ENCODE assay signal across 4 worm cellular contexts in the genomic region with DNA sequence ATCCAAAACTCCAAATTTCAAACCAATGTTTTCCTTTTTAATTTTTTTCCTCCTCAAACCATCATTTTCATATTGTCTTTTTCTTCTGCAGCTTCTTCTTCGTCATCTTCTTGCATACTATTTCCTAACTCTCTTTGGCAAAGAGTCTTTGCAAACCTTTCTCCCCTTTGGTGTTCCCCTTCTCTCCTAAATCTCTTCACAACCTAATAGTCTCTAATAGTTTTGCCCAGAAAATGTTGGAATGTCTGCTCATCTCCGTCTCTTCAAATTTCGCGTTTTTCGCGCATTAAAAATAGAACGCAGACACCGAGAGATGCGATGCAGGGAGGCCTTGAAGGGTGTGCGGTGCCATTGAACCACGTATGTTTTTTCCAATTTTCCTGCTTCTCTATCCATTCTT.
TF ChIP-seq lines count a peak whose summit lies in the region.

A gene (plus strand): TSS at position 286 of the 400 bp plus-strand sequence.

TF ChIP-seq in whole organism, L2 larva, 48 proteins besides CTCF, POLR2A, EP300 and RAD21:
- TF ChIP-seq fos-1 (tag; optimal IDR thresholded peaks at IDR 0.05; lab: Kevin White, UChicago) (peak; percentile 55), unc-39 (tag; optimal IDR thresholded peaks at IDR 0.05; lab: Kevin White, UChicago) (no peak), dmd-4 (tag; optimal IDR thresholded peaks at IDR 0.05; lab: Kevin White, UChicago) (no peak), unc-62 (GFP tag; optimal IDR thresholded peaks at IDR 0.05; lab: Kevin White, UChicago) (no peak), crh-2 (tag; optimal IDR thresholded peaks at IDR 0.05; lab: Kevin White, UChicago) (peak; percentile 71), ztf-4 (tag; optimal IDR thresholded peaks at IDR 0.05; lab: Kevin White, UChicago) (no peak), unc-55 (GFP tag; optimal IDR thresholded peaks at IDR 0.05; lab: Kevin White, UChicago) (peak; percentile 90), nhr-129 (tag; optimal IDR thresholded peaks at IDR 0.05; lab: Kevin White, UChicago) (peak; percentile 46), lsy-2 (tag; optimal IDR thresholded peaks at IDR 0.05; lab: Kevin White, UChicago) (peak in 1 of 2 experiments; percentile 70), mab-5 (tag; optimal IDR thresholded peaks at IDR 0.05; lab: Kevin White, UChicago) (peak; percentile 12), zag-1 (tag; optimal IDR thresholded peaks at IDR 0.05; lab: Kevin White, UChicago) (peak; percentile 7), F13H6.1 (tag; optimal IDR thresholded peaks at IDR 0.05; lab: Kevin White, UChicago) (peak; percentile 30), snpc-4 (tag; optimal IDR thresholded peaks at IDR 0.05; lab: Kevin White, UChicago) (no peak), skn-1 (tag; optimal IDR thresholded peaks at IDR 0.05; lab: Kevin White, UChicago) (no peak), C34F6.9 (tag; optimal IDR thresholded peaks at IDR 0.05; lab: Kevin White, UChicago) (peak; percentile 69), gmeb-1 (tag; optimal IDR thresholded peaks at IDR 0.05; lab: Kevin White, UChicago) (peak; percentile 14), egl-27 (tag; optimal IDR thresholded peaks at IDR 0.05; lab: Kevin White, UChicago) (peak; percentile 18), sem-4 (tag; optimal IDR thresholded peaks at IDR 0.05; lab: Kevin White, UChicago) (peak; percentile 55), elt-3 (tag; optimal IDR thresholded peaks at IDR 0.05; lab: Kevin White, UChicago) (no peak)

TF ChIP-seq in whole organism, L4 larva, 104 proteins besides CTCF, POLR2A, EP300 and RAD21 (continues in another document):
- no peak for TF ChIP-seq zip-11 (GFP tag; IDR thresholded peaks at IDR 0.05; lab: Robert Waterston, UW)
- TF ChIP-seq zfp-3 (GFP tag; conservative IDR thresholded peaks at IDR 0.05; lab: Robert Waterston, UW): no peak
- TF ChIP-seq hif-1 (tag; optimal IDR thresholded peaks at IDR 0.05; lab: Kevin White, UChicago): no peak
- no peak for TF ChIP-seq ztf-11 (tag; optimal IDR thresholded peaks at IDR 0.05; lab: Kevin White, UChicago)
- no peak for TF ChIP-seq nhr-76 (tag; optimal IDR thresholded peaks at IDR 0.05; lab: Kevin White, UChicago)
- no peak for TF ChIP-seq ztf-7 (tag; optimal IDR thresholded peaks at IDR 0.05; lab: Kevin White, UChicago)
- no peak for TF ChIP-seq ceh-82 (tag; optimal IDR thresholded peaks at IDR 0.05; lab: Kevin White, UChicago)
- TF ChIP-seq madf-5 (GFP tag; IDR thresholded peaks at IDR 0.05; lab: Robert Waterston, UW): no peak
- TF ChIP-seq F26F4.8 (GFP tag; conservative IDR thresholded peaks at IDR 0.05; lab: Robert Waterston, UW): no peak
- no peak for TF ChIP-seq saeg-2 (GFP tag; IDR thresholded peaks at IDR 0.05; lab: Robert Waterston, UW)
- no peak for TF ChIP-seq tra-1 (GFP tag; IDR thresholded peaks at IDR 0.05; lab: Robert Waterston, UW)
- TF ChIP-seq F49E8.2 (tag; optimal IDR thresholded peaks at IDR 0.05; lab: Kevin White, UChicago; ENCODE audit: borderline replicate concordance): no peak
- no peak for TF ChIP-seq spr-3 (GFP tag; optimal IDR thresholded peaks at IDR 0.05; lab: Kevin White, UChicago)
- no peak for TF ChIP-seq lin-13 (GFP tag; optimal IDR thresholded peaks at IDR 0.05; lab: Kevin White, UChicago)
- TF ChIP-seq daf-12 (tag; optimal IDR thresholded peaks at IDR 0.05; lab: Kevin White, UChicago): no peak
- TF ChIP-seq dmd-6 (GFP tag; IDR thresholded peaks at IDR 0.05; lab: Robert Waterston, UW): peak; percentile 29; the same call in 1 of the 2 replicates
- TF ChIP-seq madf-9 (GFP tag; conservative IDR thresholded peaks at IDR 0.05; lab: Robert Waterston, UW): no peak
- no peak for TF ChIP-seq nhr-237 (tag; optimal IDR thresholded peaks at IDR 0.05; lab: Kevin White, UChicago)
- TF ChIP-seq nhr-11 (tag; optimal IDR thresholded peaks at IDR 0.05; lab: Kevin White, UChicago): no peak
- TF ChIP-seq dmd-8 (GFP tag; IDR thresholded peaks at IDR 0.05; lab: Robert Waterston, UW): no peak
- TF ChIP-seq Y5F2A.4 (GFP tag; optimal IDR thresholded peaks at IDR 0.05; lab: Kevin White, UChicago): no peak
- TF ChIP-seq mdl-1 (tag; optimal IDR thresholded peaks at IDR 0.05; lab: Kevin White, UChicago): peak in 1 of 2 experiments; percentile 10
- TF ChIP-seq D1046.2 (GFP tag; IDR thresholded peaks at IDR 0.05; lab: Robert Waterston, UW): no peak
- no peak for TF ChIP-seq ceh-28 (tag; optimal IDR thresholded peaks at IDR 0.05; lab: Kevin White, UChicago)

TF ChIP-seq in whole organism, late embryonic, 69 proteins besides CTCF, POLR2A, EP300 and RAD21 (continues in another document):
- TF ChIP-seq hlh-15 (tag; optimal IDR thresholded peaks at IDR 0.05; lab: Kevin White, UChicago): no peak
- no peak for TF ChIP-seq ets-4 (tag; optimal IDR thresholded peaks at IDR 0.05; lab: Kevin White, UChicago)
- no peak for TF ChIP-seq dmd-4 (tag; optimal IDR thresholded peaks at IDR 0.05; lab: Kevin White, UChicago; ENCODE audit: borderline replicate concordance)
- TF ChIP-seq hlh-8 (tag; optimal IDR thresholded peaks at IDR 0.05; lab: Kevin White, UChicago): no peak
- no peak for TF ChIP-seq ama-1 (optimal IDR thresholded peaks at IDR 0.05; lab: Kevin White, UChicago)
- no peak for TF ChIP-seq sdc-2 (tag; optimal IDR thresholded peaks at IDR 0.05; lab: Kevin White, UChicago)
- peak; percentile 75 for TF ChIP-seq ceh-31 (tag; optimal IDR thresholded peaks at IDR 0.05; lab: Kevin White, UChicago)
- no peak for TF ChIP-seq C08G9.2 (tag; optimal IDR thresholded peaks at IDR 0.05; lab: Kevin White, UChicago)
- peak; percentile 55 for TF ChIP-seq pax-1 (tag; optimal IDR thresholded peaks at IDR 0.05; lab: Kevin White, UChicago)
- TF ChIP-seq Y22D7AL.16 (tag; optimal IDR thresholded peaks at IDR 0.05; lab: Kevin White, UChicago): no peak
- TF ChIP-seq elt-2 (tag; optimal IDR thresholded peaks at IDR 0.05; lab: Kevin White, UChicago): no peak
- no peak for TF ChIP-seq ceh-2 (tag; optimal IDR thresholded peaks at IDR 0.05; lab: Kevin White, UChicago)
- TF ChIP-seq K02D7.2 (tag; optimal IDR thresholded peaks at IDR 0.05; lab: Kevin White, UChicago): no peak
- peak; percentile 51 for TF ChIP-seq unc-55 (GFP tag; optimal IDR thresholded peaks at IDR 0.05; lab: Kevin White, UChicago)
- peak; percentile 65 for TF ChIP-seq nfya-1 (tag; optimal IDR thresholded peaks at IDR 0.05; lab: Kevin White, UChicago)
- peak; percentile 41 for TF ChIP-seq ceh-14 (tag; optimal IDR thresholded peaks at IDR 0.05; lab: Kevin White, UChicago)
- TF ChIP-seq tbx-2 (tag; optimal IDR thresholded peaks at IDR 0.05; lab: Kevin White, UChicago): peak; percentile 42
- no peak for TF ChIP-seq ceh-19 (GFP tag; optimal IDR thresholded peaks at IDR 0.05; lab: Kevin White, UChicago)
- no peak for TF ChIP-seq fax-1 (tag; optimal IDR thresholded peaks at IDR 0.05; lab: Kevin White, UChicago)
- TF ChIP-seq fkh-6 (tag; optimal IDR thresholded peaks at IDR 0.05; lab: Kevin White, UChicago): no peak
- TF ChIP-seq madf-2 (tag; optimal IDR thresholded peaks at IDR 0.05; lab: Kevin White, UChicago): no peak
- no peak for TF ChIP-seq unc-3 (GFP tag; conservative IDR thresholded peaks at IDR 0.05; lab: Robert Waterston, UW)
- no peak for TF ChIP-seq unc-3 (tag; optimal IDR thresholded peaks at IDR 0.05; lab: Kevin White, UChicago)
- no peak for TF ChIP-seq hlh-13 (GFP tag; optimal IDR thresholded peaks at IDR 0.05; lab: Kevin White, UChicago)
- TF ChIP-seq eyg-1 (tag; optimal IDR thresholded peaks at IDR 0.05; lab: Kevin White, UChicago): no peak
- TF ChIP-seq lin-11 (tag; optimal IDR thresholded peaks at IDR 0.05; lab: Kevin White, UChicago): no peak
- no peak for TF ChIP-seq ceh-9 (tag; optimal IDR thresholded peaks at IDR 0.05; lab: Kevin White, UChicago)

TF ChIP-seq in whole organism, mixed stage, embryonic, 35 proteins besides CTCF, POLR2A, EP300 and RAD21:
- TF ChIP-seq unc-120 (tag; optimal IDR thresholded peaks at IDR 0.05; lab: Kevin White, UChicago; ENCODE audit: poor library complexity, severe bottlenecking): peak; percentile 58
- no peak for TF ChIP-seq ceh-83 (GFP tag; optimal IDR thresholded peaks at IDR 0.05; lab: Kevin White, UChicago)
- no peak for TF ChIP-seq nhr-28 (tag; optimal IDR thresholded peaks at IDR 0.05; lab: Kevin White, UChicago)
- TF ChIP-seq nhr-237 (tag; optimal IDR thresholded peaks at IDR 0.05; lab: Kevin White, UChicago): peak; percentile 59
- peak; percentile 32 for TF ChIP-seq sptf-1 (tag; optimal IDR thresholded peaks at IDR 0.05; lab: Kevin White, UChicago)
- TF ChIP-seq nhr-2 (tag; optimal IDR thresholded peaks at IDR 0.05; lab: Kevin White, UChicago): no peak
- TF ChIP-seq pha-4 (tag; optimal IDR thresholded peaks at IDR 0.05; lab: Kevin White, UChicago): peak; percentile 6
- peak; percentile 40 for TF ChIP-seq lsy-2 (tag; optimal IDR thresholded peaks at IDR 0.05; lab: Kevin White, UChicago)
- peak; percentile 63 for TF ChIP-seq mep-1 (tag; optimal IDR thresholded peaks at IDR 0.05; lab: Kevin White, UChicago)
- TF ChIP-seq ces-1 (GFP tag; optimal IDR thresholded peaks at IDR 0.05; lab: Kevin White, UChicago): peak; percentile 95
- no peak for TF ChIP-seq nhr-76 (tag; optimal IDR thresholded peaks at IDR 0.05; lab: Kevin White, UChicago)
